Worm (Caenorhabditis elegans) whole organism, L1 larva: Measurements from ENCODE around the gene dnc-3.

Source experiments
- C16A3.4 ChIP-seq: fragments of 150-350 bp; optimal IDR thresholded peaks from 2 replicates; lab custom pipeline; 2014; ENCODE audit warnings: missing biosample characterization, missing genetic modification characterization
- lsy-2 ChIP-seq, 2 experiments: fragments of 150-350 bp; optimal IDR thresholded peaks; 2 replicates each; lab custom pipeline; 2014; ENCODE audit warnings: missing biosample characterization in 2 of 2, missing genetic modification characterization in 2 of 2

DNA sequence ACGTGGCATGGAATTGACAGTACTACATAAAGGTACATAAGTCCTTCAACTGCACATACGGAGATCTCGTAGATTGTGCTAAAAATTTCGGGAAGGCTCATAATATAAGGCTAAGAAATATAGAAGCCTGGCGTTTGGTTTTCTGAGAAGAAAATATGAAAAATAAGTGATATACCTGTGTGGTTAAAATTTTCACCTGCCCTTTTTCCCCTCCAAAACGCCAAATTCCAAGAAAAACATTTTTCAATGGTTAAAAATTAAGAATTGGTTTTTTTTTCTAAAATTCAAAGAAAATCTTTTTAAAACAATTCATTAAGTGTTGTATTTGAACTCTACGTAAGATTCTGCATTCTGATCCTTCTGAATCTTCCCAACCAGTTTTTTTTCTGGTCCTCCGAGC, 38.9 kb upstream of the dnc-3 start, which contains the start of gene srz-5:
- TF ChIP-seq C16A3.4 (tag; lab: Kevin White, UChicago) (no peak), lsy-2 (tag; optimal IDR thresholded peaks at IDR 0.05; lab: Kevin White, UChicago) (no peak)
